Fruit fly (Drosophila melanogaster): ENCODE data around the gene Grl62c.

dm6 chr3L:2004732-2005131 lies 22.1 kb upstream of the Grl62c start:
- TF ChIP-seq Blimp-1 (GFP tag; optimal IDR thresholded peaks at IDR 0.05): no peak
- no peak for TF ChIP-seq dac (GFP tag; optimal IDR thresholded peaks at IDR 0.05)
- TF ChIP-seq lz (GFP tag; optimal IDR thresholded peaks at IDR 0.05): no peak
